Worm (Caenorhabditis elegans): Measurements from ENCODE around the gene D1025.10.

Gene D1025.10

DNA sequence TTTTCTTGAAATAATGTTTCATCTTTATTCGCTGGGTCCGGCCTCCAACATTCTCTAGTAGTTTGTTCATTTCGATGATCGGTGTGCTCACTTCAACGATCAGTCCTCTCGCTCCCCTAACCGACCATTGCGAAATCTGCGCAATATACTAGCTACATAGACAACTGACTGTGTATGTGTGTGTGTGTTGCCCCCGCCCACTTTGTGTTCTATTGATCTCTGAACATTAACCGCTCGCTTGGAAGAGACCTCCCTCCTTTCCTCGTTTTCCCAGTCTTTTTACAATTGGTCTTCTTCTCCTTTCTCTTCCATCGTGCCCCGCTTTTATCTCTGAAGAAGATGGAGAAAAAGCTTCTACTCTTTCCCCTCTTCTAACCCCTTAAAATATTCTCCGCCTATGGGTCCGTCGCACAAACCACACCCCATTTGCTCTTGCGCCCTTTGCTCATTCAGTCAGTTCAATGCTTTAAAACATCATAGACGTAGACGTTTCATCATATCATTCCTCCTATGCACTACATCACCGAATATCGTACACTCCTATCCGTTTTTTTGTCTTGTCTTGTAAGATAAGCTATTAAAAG, 40.8 kb downstream of the D1025.10 start:
- TF ChIP-seq jun-1 (tag; optimal IDR thresholded peaks at IDR 0.05): no peak
- peak; percentile 40 for TF ChIP-seq isw-1 (GFP tag; IDR thresholded peaks at IDR 0.05)
- 0 out of 2 replicates have a peak, but pooled peaks have one; percentile 22 for TF ChIP-seq unc-98 (GFP tag; IDR thresholded peaks at IDR 0.05)
- no peak for TF ChIP-seq lir-3 (tag; optimal IDR thresholded peaks at IDR 0.05; ENCODE audit: poor library complexity)
- TF ChIP-seq pag-3 (tag; optimal IDR thresholded peaks at IDR 0.05; ENCODE audit: borderline replicate concordance, insufficient read depth): no peak
- peak; percentile 96 for TF ChIP-seq lin-14 (GFP tag; optimal IDR thresholded peaks at IDR 0.05)
- peak in 1 of 2 experiments; percentile 33 for TF ChIP-seq efl-1 (optimal IDR thresholded peaks at IDR 0.05)
- peak in 1 of 2 experiments; percentile 92 for TF ChIP-seq efl-1 (GFP tag; optimal IDR thresholded peaks at IDR 0.05 in 1 of 2)
- no peak for TF ChIP-seq nhr-77 (tag; optimal IDR thresholded peaks at IDR 0.05)
- no peak for TF ChIP-seq hpl-2 (GFP tag; optimal IDR thresholded peaks at IDR 0.05)
- no peak for TF ChIP-seq efl-3 (GFP tag; optimal IDR thresholded peaks at IDR 0.05)
- TF ChIP-seq snu-23 (GFP tag; optimal IDR thresholded peaks at IDR 0.05): peak; percentile 70
- TF ChIP-seq tbx-2 (tag; optimal IDR thresholded peaks at IDR 0.05): peak; percentile 76
- TF ChIP-seq unc-62 (GFP tag; optimal IDR thresholded peaks at IDR 0.05): no peak
- TF ChIP-seq F16B12.6 (tag; optimal IDR thresholded peaks at IDR 0.05): no peak
- no peak for TF ChIP-seq ceh-90 (tag; optimal IDR thresholded peaks at IDR 0.05)
- TF ChIP-seq nhr-76 (tag; optimal IDR thresholded peaks at IDR 0.05): no peak
- peak; percentile 80 for TF ChIP-seq nhr-19 (GFP tag; conservative IDR thresholded peaks at IDR 0.05)
- TF ChIP-seq blmp-1 (tag; optimal IDR thresholded peaks at IDR 0.05): no peak
- no peak for TF ChIP-seq aly-2 (tag; optimal IDR thresholded peaks at IDR 0.05)
- TF ChIP-seq skn-1 (tag; optimal IDR thresholded peaks at IDR 0.05): peak; percentile 78
- 0 out of 2 replicates have a peak, but pooled peaks have one; percentile 19 for TF ChIP-seq mab-9 (GFP tag; IDR thresholded peaks at IDR 0.05)
- TF ChIP-seq zag-1 (tag; optimal IDR thresholded peaks at IDR 0.05): no peak
- no peak for TF ChIP-seq ces-1 (GFP tag; optimal IDR thresholded peaks at IDR 0.05)
- TF ChIP-seq lsy-2 (tag; optimal IDR thresholded peaks at IDR 0.05): peak; percentile 41 to 56
- peak; percentile 45 to 59 (median 59) for TF ChIP-seq ceh-82 (tag; optimal IDR thresholded peaks at IDR 0.05)
- TF ChIP-seq nhr-28 (tag; optimal IDR thresholded peaks at IDR 0.05): no peak
- no peak for TF ChIP-seq nhr-237 (tag; optimal IDR thresholded peaks at IDR 0.05)
- no peak for TF ChIP-seq hlh-17 (GFP tag; optimal IDR thresholded peaks at IDR 0.05; ENCODE audit: borderline replicate concordance)
- no peak for TF ChIP-seq pax-3 (tag; optimal IDR thresholded peaks at IDR 0.05)
- TF ChIP-seq fkh-10 (GFP tag; optimal IDR thresholded peaks at IDR 0.05): peak; percentile 80
- peak in 1 of 2 experiments; percentile 61 for TF ChIP-seq egl-27 (tag; optimal IDR thresholded peaks at IDR 0.05)
- TF ChIP-seq fos-1 (tag; optimal IDR thresholded peaks at IDR 0.05): no peak
- peak; percentile 68 for TF ChIP-seq unc-86 (tag; optimal IDR thresholded peaks at IDR 0.05)
- peak; percentile 55 for TF ChIP-seq irx-1 (tag; optimal IDR thresholded peaks at IDR 0.05)
- TF ChIP-seq lin-39 (tag; optimal IDR thresholded peaks at IDR 0.05): peak; percentile 30
- no peak for TF ChIP-seq aha-1 (tag; optimal IDR thresholded peaks at IDR 0.05)
- TF ChIP-seq nhr-90 (tag; optimal IDR thresholded peaks at IDR 0.05; ENCODE audit: poor library complexity): no peak
- no peak for TF ChIP-seq ceh-8 (GFP tag; optimal IDR thresholded peaks at IDR 0.05)
- no peak for TF ChIP-seq ceh-63 (GFP tag; optimal IDR thresholded peaks at IDR 0.05)
- TF ChIP-seq fkh-8 (tag; optimal IDR thresholded peaks at IDR 0.05): peak; percentile 54
- TF ChIP-seq rnt-1 (tag; optimal IDR thresholded peaks at IDR 0.05): peak; percentile 88
- TF ChIP-seq C16A3.4 (tag; optimal IDR thresholded peaks at IDR 0.05): no peak
- no peak for TF ChIP-seq sup-37 (GFP tag; optimal IDR thresholded peaks at IDR 0.05)
- TF ChIP-seq C04F5.9 (tag; optimal IDR thresholded peaks at IDR 0.05): no peak
- TF ChIP-seq nhr-20 (tag; optimal IDR thresholded peaks at IDR 0.05): peak; percentile 65
- TF ChIP-seq mef-2 (tag; optimal IDR thresholded peaks at IDR 0.05): no peak
- TF ChIP-seq ztf-11 (tag; optimal IDR thresholded peaks at IDR 0.05): no peak
- TF ChIP-seq lin-35 (GFP tag; optimal IDR thresholded peaks at IDR 0.05): peak; percentile 8 to 19
- TF ChIP-seq nhr-71 (tag; optimal IDR thresholded peaks at IDR 0.05): peak; percentile 96
- peak; percentile 28 for TF ChIP-seq egl-13 (tag; optimal IDR thresholded peaks at IDR 0.05)
- TF ChIP-seq nhr-84 (tag; optimal IDR thresholded peaks at IDR 0.05): no peak
